Fruit fly (Drosophila melanogaster): ENCODE data around the gene CG17380.

dm6 chr3R:23367540-23367939 is 36.0 kb downstream of the CG17380 start:
- TF ChIP-seq toe (GFP tag; optimal IDR thresholded peaks at IDR 0.05) (no peak), Mnt (GFP tag; optimal IDR thresholded peaks at IDR 0.05) (no peak), Clk (GFP tag; optimal IDR thresholded peaks at IDR 0.05) (no peak), pad (GFP tag; optimal IDR thresholded peaks at IDR 0.05) (no peak), CG33017 (tag; optimal IDR thresholded peaks at IDR 0.05) (no peak), kay (GFP tag; ENCODE audit: borderline replicate concordance) (no peak), ovo (GFP tag; optimal IDR thresholded peaks at IDR 0.05) (no peak), CG11617 (GFP tag; optimal IDR thresholded peaks at IDR 0.05) (no peak)

Data from whole organism, adult.